Fruit fly (Drosophila melanogaster) whole organism, embryonic: ENCODE data around the gene shi.
A peak's percentile ranks its signal among the peaks of the same experiment; 100 is the strongest.

Source experiments
- B-H2 ChIP-seq: fragments of 200-800 bp; sonication (Bioruptor generic); optimal IDR thresholded peaks from 2 replicates; lab custom pipeline; 2018; ENCODE audit warnings: missing biosample characterization, mild to moderate bottlenecking, missing genetic modification characterization
- CG10147 ChIP-seq: fragments of 200-800 bp; sonication (Bioruptor generic); optimal IDR thresholded peaks from 2 replicates; lab custom pipeline; 2019; ENCODE audit warnings: missing biosample characterization, mild to moderate bottlenecking, missing genetic modification characterization, moderate library complexity
- CG1024 ChIP-seq: fragments of 200-800 bp; sonication (Bioruptor generic); IDR thresholded peaks from 2 replicates; pipeline ENCODE4 v1.3.6; 2022; ENCODE audit warnings: missing biosample characterization, missing genetic modification characterization
- CG10321 ChIP-seq: fragments of 200-800 bp; sonication (Bioruptor generic); IDR thresholded peaks from 2 replicates; pipeline ENCODE4 v1.3.6; 2022; ENCODE audit warnings: missing biosample characterization, missing genetic modification characterization
- CG10366 ChIP-seq: fragments of 200-800 bp; sonication (Bioruptor generic); IDR thresholded peaks from 2 replicates; pipeline ENCODE4 v1.3.6; 2022; ENCODE audit warnings: missing biosample characterization, missing genetic modification characterization
- CG10959 ChIP-seq: fragments of 200-800 bp; sonication (Bioruptor generic); IDR thresholded peaks from 2 replicates; pipeline ENCODE4 v1.3.6; 2022; ENCODE audit warnings: missing biosample characterization, missing genetic modification characterization
- CG12744 ChIP-seq: fragments of 200-800 bp; sonication (Bioruptor generic); optimal IDR thresholded peaks from 2 replicates; lab custom pipeline; 2016; ENCODE audit warnings: missing biosample characterization, missing genetic modification characterization
- CG12942 ChIP-seq: fragments of 200-800 bp; sonication (Bioruptor generic); optimal IDR thresholded peaks from 3 replicates; lab custom pipeline; 2016; ENCODE audit warnings: missing biosample characterization, missing genetic modification characterization
- CG13296 ChIP-seq: fragments of 200-800 bp; sonication (Bioruptor generic); optimal IDR thresholded peaks from 3 replicates; lab custom pipeline; 2018; ENCODE audit warnings: missing biosample characterization, mild to moderate bottlenecking, missing genetic modification characterization
- CG15269 ChIP-seq: fragments of 200-800 bp; sonication (Bioruptor generic); optimal IDR thresholded peaks from 2 replicates; lab custom pipeline; 2018; ENCODE audit warnings: missing biosample characterization, mild to moderate bottlenecking, missing genetic modification characterization, moderate library complexity
- CG15514 ChIP-seq: fragments of 200-800 bp; sonication (Bioruptor generic); optimal IDR thresholded peaks from 3 replicates; lab custom pipeline; 2017; ENCODE audit warnings: missing biosample characterization, missing genetic modification characterization, mild to moderate bottlenecking, moderate library complexity, missing genetic modification reagents
- CG1603 ChIP-seq: fragments of 200-800 bp; sonication (Bioruptor generic); optimal IDR thresholded peaks from 2 replicates; lab custom pipeline; 2019; ENCODE audit warnings: missing biosample characterization, mild to moderate bottlenecking, missing genetic modification characterization, moderate library complexity
- CG18599 ChIP-seq: fragments of 200-800 bp; sonication (Bioruptor generic); optimal IDR thresholded peaks from 3 replicates; lab custom pipeline; 2017; ENCODE audit warnings: missing biosample characterization, missing genetic modification characterization, mild to moderate bottlenecking, moderate library complexity, missing genetic modification reagents
- CG2712 ChIP-seq: fragments of 200-800 bp; optimal IDR thresholded peaks from 3 replicates; lab custom pipeline; 2019; ENCODE audit warnings: missing biosample characterization, mild to moderate bottlenecking, missing genetic modification characterization, moderate library complexity
- CG31224 ChIP-seq: fragments of 200-800 bp; sonication (Bioruptor generic); IDR thresholded peaks from 2 replicates; pipeline ENCODE4 v1.3.6; 2022; ENCODE audit warnings: missing biosample characterization, missing genetic modification characterization
- CG32772 ChIP-seq: fragments of 200-800 bp; sonication (Bioruptor generic); IDR thresholded peaks from 2 replicates; pipeline ENCODE4 v1.3.6; 2022; ENCODE audit warnings: missing biosample characterization, missing genetic modification characterization
- CG33557 ChIP-seq: fragments of 200-800 bp; sonication (Bioruptor generic); optimal IDR thresholded peaks from 2 replicates; lab custom pipeline; 2019; ENCODE audit warnings: missing biosample characterization, mild to moderate bottlenecking, missing genetic modification characterization, moderate library complexity
- CG4328 ChIP-seq: fragments of 200-800 bp; sonication (Bioruptor generic); optimal IDR thresholded peaks from 3 replicates; lab custom pipeline; 2017; ENCODE audit warnings: missing biosample characterization, missing genetic modification reagents, missing genetic modification characterization
- CG4360 ChIP-seq: fragments of 200-800 bp; sonication (Bioruptor generic); IDR thresholded peaks from 2 replicates; pipeline ENCODE4 v1.3.6; 2022; ENCODE audit warnings: missing biosample characterization, missing genetic modification characterization
- CG4730 ChIP-seq: fragments of 200-800 bp; sonication (Bioruptor generic); IDR thresholded peaks from 2 replicates; pipeline ENCODE4 v1.3.6; 2022; ENCODE audit warnings: missing biosample characterization, missing genetic modification characterization
- CG8089 ChIP-seq: fragments of 200-800 bp; sonication (Bioruptor generic); optimal IDR thresholded peaks from 3 replicates; lab custom pipeline; 2016; ENCODE audit warnings: missing biosample characterization, missing genetic modification characterization
- CG8944 ChIP-seq: fragments of 200-800 bp; sonication (Bioruptor generic); optimal IDR thresholded peaks from 3 replicates; lab custom pipeline; 2016; ENCODE audit warnings: missing biosample characterization, missing genetic modification characterization
- CHES-1-like ChIP-seq: fragments of 200-800 bp; sonication (Bioruptor generic); optimal IDR thresholded peaks from 2 replicates; lab custom pipeline; 2016; ENCODE audit warnings: missing biosample characterization, missing genetic modification characterization
- Chrac-16 ChIP-seq: fragments of 200-800 bp; sonication (Bioruptor generic); optimal IDR thresholded peaks from 3 replicates; lab custom pipeline; 2016; ENCODE audit warnings: missing biosample characterization, missing genetic modification characterization
- D19A ChIP-seq: fragments of 200-800 bp; optimal IDR thresholded peaks from 3 replicates; lab custom pipeline; 2019; ENCODE audit warnings: missing biosample characterization, mild to moderate bottlenecking, missing genetic modification characterization, moderate library complexity
- Dll ChIP-seq: fragments of 200-800 bp; sonication (Bioruptor generic); IDR thresholded peaks from 4 replicates; pipeline ENCODE4 v1.3.6; 2022; ENCODE audit warnings: missing biosample characterization, missing genetic modification characterization; ENCODE audit not compliant: partially characterized antibody
- Hmr ChIP-seq: fragments of 200-800 bp; sonication (Bioruptor generic); optimal IDR thresholded peaks from 3 replicates; lab custom pipeline; 2017; ENCODE audit warnings: mild to moderate bottlenecking, missing biosample characterization, missing genetic modification reagents, missing genetic modification characterization
- Hr51 ChIP-seq, 2 experiments: fragments of 200-800 bp; sonication (Bioruptor generic); optimal IDR thresholded peaks; 2 replicates in 1 of 2; 3 replicates in 1 of 2; lab custom pipeline; 2016 to 2018; ENCODE audit warnings: missing biosample characterization in 2 of 2, missing genetic modification characterization in 2 of 2, mild to moderate bottlenecking in 1 of 2, moderate library complexity in 1 of 2
- Jarid2 ChIP-seq: fragments of 200-800 bp; sonication (Bioruptor generic); optimal IDR thresholded peaks from 3 replicates; lab custom pipeline; 2017; ENCODE audit warnings: mild to moderate bottlenecking, missing biosample characterization, missing genetic modification reagents, missing genetic modification characterization
- Lim3 ChIP-seq: fragments of 200-800 bp; sonication (Bioruptor generic); IDR thresholded peaks from 2 replicates; pipeline ENCODE4 v1.3.6; 2022; ENCODE audit warnings: missing biosample characterization, missing genetic modification characterization
- Mes4 ChIP-seq: fragments of 200-800 bp; sonication (Bioruptor generic); optimal IDR thresholded peaks from 2 replicates; lab custom pipeline; 2016; ENCODE audit warnings: missing biosample characterization, missing genetic modification characterization
- Nf-YA ChIP-seq: fragments of 200-800 bp; sonication (Bioruptor generic); IDR thresholded peaks from 2 replicates; pipeline ENCODE4 v1.3.6; 2022; ENCODE audit warnings: missing biosample characterization, missing genetic modification characterization
- Optix ChIP-seq: fragments of 200-800 bp; sonication (Bioruptor generic); IDR thresholded peaks from 3 replicates; pipeline ENCODE4 v1.3.6; 2022; ENCODE audit warnings: missing biosample characterization, missing genetic modification characterization
- Ptx1 ChIP-seq: fragments of 200-800 bp; sonication (Bioruptor generic); IDR thresholded peaks from 2 replicates; pipeline ENCODE4 v1.3.6; 2022; ENCODE audit warnings: missing biosample characterization, missing genetic modification characterization
- Ssrp ChIP-seq: fragments of 200-800 bp; sonication (Bioruptor generic); optimal IDR thresholded peaks from 2 replicates; lab custom pipeline; 2018; ENCODE audit warnings: missing biosample characterization, mild to moderate bottlenecking, missing genetic modification characterization, moderate library complexity
- YL-1 ChIP-seq: fragments of 200-800 bp; sonication (Bioruptor generic); optimal IDR thresholded peaks from 3 replicates; lab custom pipeline; 2017; ENCODE audit warnings: missing biosample characterization, mild to moderate bottlenecking, missing genetic modification characterization
- aop ChIP-seq: fragments of 200-800 bp; sonication (Bioruptor generic); IDR thresholded peaks from 2 replicates; pipeline ENCODE4 v1.3.6; 2022; ENCODE audit warnings: missing biosample characterization, missing genetic modification characterization
- btn ChIP-seq: fragments of 200-800 bp; sonication (Bioruptor generic); optimal IDR thresholded peaks from 2 replicates; lab custom pipeline; 2016; ENCODE audit warnings: missing biosample characterization, missing genetic modification characterization
- cas ChIP-seq: fragments of 200-800 bp; sonication (Bioruptor generic); IDR thresholded peaks from 2 replicates; pipeline ENCODE4 v1.3.6; 2022; ENCODE audit warnings: missing biosample characterization, missing genetic modification characterization
- cato ChIP-seq: fragments of 200-800 bp; sonication (Bioruptor generic); optimal IDR thresholded peaks from 2 replicates; lab custom pipeline; 2016; ENCODE audit warnings: missing biosample characterization, missing genetic modification characterization, borderline replicate concordance
- caup ChIP-seq: fragments of 200-800 bp; sonication (Bioruptor generic); optimal IDR thresholded peaks from 3 replicates; lab custom pipeline; 2017; ENCODE audit warnings: missing biosample characterization, mild to moderate bottlenecking, missing genetic modification characterization, moderate library complexity; ENCODE audit not compliant: severe bottlenecking
- eyg ChIP-seq: fragments of 200-800 bp; sonication (Bioruptor generic); optimal IDR thresholded peaks from 3 replicates; lab custom pipeline; 2016; ENCODE audit warnings: missing biosample characterization, missing genetic modification characterization
- hb ChIP-seq: fragments of 200-800 bp; sonication (Bioruptor generic); IDR thresholded peaks from 3 replicates; pipeline ENCODE4 v1.3.6; 2022; ENCODE audit warnings: missing biosample characterization, missing genetic modification characterization; ENCODE audit not compliant: partially characterized antibody
- lmd ChIP-seq: fragments of 200-800 bp; sonication (Bioruptor generic); IDR thresholded peaks from 2 replicates; pipeline ENCODE4 v1.3.6; 2022; ENCODE audit warnings: missing biosample characterization, missing genetic modification characterization
- psq ChIP-seq: fragments of 200-800 bp; sonication (Bioruptor generic); optimal IDR thresholded peaks from 2 replicates; lab custom pipeline; 2017; ENCODE audit warnings: missing biosample characterization, missing genetic modification characterization
- run ChIP-seq: fragments of 200-800 bp; sonication (Bioruptor generic); optimal IDR thresholded peaks from 3 replicates; lab custom pipeline; 2018; ENCODE audit warnings: missing biosample characterization, mild to moderate bottlenecking, missing genetic modification characterization
- sd ChIP-seq: fragments of 200-800 bp; sonication (Bioruptor generic); optimal IDR thresholded peaks from 3 replicates; lab custom pipeline; 2018; ENCODE audit warnings: missing biosample characterization, mild to moderate bottlenecking, missing genetic modification characterization, moderate library complexity
- stwl ChIP-seq: fragments of 200-800 bp; sonication (Bioruptor generic); optimal IDR thresholded peaks from 3 replicates; lab custom pipeline; 2018; ENCODE audit warnings: missing biosample characterization, mild to moderate bottlenecking, missing genetic modification characterization, moderate library complexity
- tio ChIP-seq: fragments of 200-800 bp; sonication (Bioruptor generic); optimal IDR thresholded peaks from 2 replicates; lab custom pipeline; 2017; ENCODE audit warnings: missing biosample characterization, missing genetic modification characterization, inconsistent platforms
- trh ChIP-seq: fragments of 200-800 bp; sonication (Bioruptor generic); optimal IDR thresholded peaks from 2 replicates; lab custom pipeline; 2016; ENCODE audit warnings: missing biosample characterization, missing genetic modification characterization

The shi gene

DNA sequence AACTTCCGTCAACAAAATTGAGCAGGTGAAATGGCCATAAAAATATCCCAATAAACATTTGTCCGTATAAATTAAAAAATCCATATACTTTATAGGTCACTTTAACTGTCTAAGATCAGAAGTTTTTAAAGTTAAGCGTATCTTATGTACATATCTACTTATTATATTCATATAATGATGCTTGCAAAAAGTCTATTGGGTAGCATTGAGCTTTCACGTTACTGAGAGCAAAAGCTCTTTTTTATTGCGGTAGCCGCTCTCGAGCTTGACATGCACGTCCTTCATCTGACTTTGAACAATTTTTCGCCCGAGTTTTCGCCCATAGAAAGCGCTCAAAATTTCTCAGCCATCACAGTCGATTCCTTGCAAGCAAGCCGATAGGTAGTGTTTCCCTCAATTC is 24.1 kb upstream of the shi start, which contains the start of gene Gapdh2 (continued):
- peak; percentile 99 for TF ChIP-seq sd (tag; lab: Kevin White, UChicago)
- peak; percentile 91 for TF ChIP-seq CG10959 (GFP tag; lab: Robert Waterston, UW)
- peak; percentile 87 for TF ChIP-seq CG4360
- peak; percentile 96 for TF ChIP-seq cato (GFP tag; lab: Kevin White, UChicago)
- TF ChIP-seq btn (GFP tag; lab: Kevin White, UChicago): peak; percentile 92
- TF ChIP-seq Dll: no peak
- TF ChIP-seq trh (GFP tag; lab: Kevin White, UChicago): peak; percentile 96
- TF ChIP-seq CG10147 (GFP tag; lab: Kevin White, UChicago): peak; percentile 100
- TF ChIP-seq CG8944 (GFP tag; lab: Kevin White, UChicago): peak; percentile 93
- peak; percentile 96; the same call in 1 of the 2 replicates for TF ChIP-seq Lim3 (GFP tag; lab: Robert Waterston, UW)
- TF ChIP-seq Mes4: peak; percentile 94
- TF ChIP-seq Ssrp (tag; lab: Kevin White, UChicago): peak; percentile 97
- TF ChIP-seq CG1024 (GFP tag; lab: Robert Waterston, UW): peak; percentile 96
- TF ChIP-seq Hr51 (GFP tag; optimal IDR thresholded peaks at IDR 0.05; lab: Kevin White, UChicago): peak; percentile 95 to 100
- TF ChIP-seq CG31224: peak; percentile 97
- TF ChIP-seq Chrac-16 (GFP tag; lab: Kevin White, UChicago): peak; percentile 96
- peak; percentile 90 for TF ChIP-seq CG10321 (GFP tag; lab: Robert Waterston, UW)
- TF ChIP-seq run: peak; percentile 100
- peak; percentile 97 for TF ChIP-seq CG1603 (tag; lab: Kevin White, UChicago)
- peak; percentile 97 for TF ChIP-seq eyg (GFP tag; lab: Kevin White, UChicago)
- TF ChIP-seq CG8089 (GFP tag; lab: Kevin White, UChicago): peak; percentile 90
- peak; percentile 98 for TF ChIP-seq Ptx1 (GFP tag; lab: Robert Waterston, UW)
- TF ChIP-seq Optix (GFP tag; lab: Robert Waterston, UW): no peak; the same call in 2 of the 3 replicates
- TF ChIP-seq lmd: peak; percentile 98; the same call in 1 of the 2 replicates
- peak; percentile 100 for TF ChIP-seq CG15269
- TF ChIP-seq CG15514 (GFP tag; lab: Kevin White, UChicago): peak; percentile 96
- peak; percentile 95 for TF ChIP-seq Jarid2
- peak; percentile 100 for TF ChIP-seq CG13296
- TF ChIP-seq hb: no peak
- TF ChIP-seq YL-1 (GFP tag; lab: Kevin White, UChicago): peak; percentile 99
- TF ChIP-seq CG4730 (GFP tag; lab: Robert Waterston, UW): peak; percentile 98
- peak; percentile 93 for TF ChIP-seq psq
- TF ChIP-seq cas (GFP tag; lab: Robert Waterston, UW): peak; percentile 99
- peak; percentile 100 for TF ChIP-seq CG18599 (GFP tag; lab: Kevin White, UChicago)
- TF ChIP-seq D19A (tag; lab: Kevin White, UChicago): peak; percentile 98
- TF ChIP-seq Hmr: peak; percentile 100
- peak; percentile 100 for TF ChIP-seq caup (GFP tag; lab: Kevin White, UChicago)
- TF ChIP-seq B-H2 (GFP tag; lab: Kevin White, UChicago): peak; percentile 100
- no peak for TF ChIP-seq stwl (tag; lab: Kevin White, UChicago)
- peak; percentile 98 for TF ChIP-seq CG32772 (GFP tag; lab: Robert Waterston, UW)
- peak; percentile 99 for TF ChIP-seq Nf-YA (GFP tag; lab: Robert Waterston, UW)
- TF ChIP-seq CG2712 (tag; lab: Kevin White, UChicago): peak; percentile 99
- TF ChIP-seq CHES-1-like (GFP tag; lab: Kevin White, UChicago): peak; percentile 97
- TF ChIP-seq CG4328 (GFP tag; lab: Kevin White, UChicago): peak; percentile 100
- TF ChIP-seq CG12744 (GFP tag; lab: Kevin White, UChicago): peak; percentile 98
- peak; percentile 95 for TF ChIP-seq aop
- TF ChIP-seq CG12942 (GFP tag; lab: Kevin White, UChicago): peak; percentile 97
- TF ChIP-seq CG33557 (GFP tag; lab: Kevin White, UChicago): peak; percentile 90
- TF ChIP-seq CG10366 (GFP tag; lab: Robert Waterston, UW): peak; percentile 99
- peak; percentile 97 for TF ChIP-seq tio (GFP tag; lab: Kevin White, UChicago)
